Worm (Caenorhabditis elegans): ENCODE data around the gene arx-6.
A peak's percentile ranks its signal among the peaks of the same experiment; 100 is the strongest.

DNA sequence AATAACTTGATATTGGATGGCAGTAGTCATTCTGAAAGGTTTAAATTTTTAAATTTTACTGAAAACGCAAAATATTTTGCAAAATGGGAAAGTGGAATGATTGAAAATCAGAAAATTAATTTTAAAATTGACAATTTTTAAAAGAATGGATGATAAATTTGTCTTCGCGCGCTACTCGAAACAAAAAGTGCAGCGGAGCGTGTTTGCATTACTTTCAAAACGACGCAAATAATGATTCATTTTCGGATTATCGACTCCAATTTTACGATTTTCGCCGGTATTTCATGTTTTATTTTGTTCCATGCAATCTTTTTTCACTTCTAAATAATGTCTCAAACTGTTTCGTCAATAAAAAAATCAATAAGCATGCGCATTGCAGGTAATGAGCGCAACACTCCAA is at the start of gene arx-6, which contains the start of gene tost-1:
- no peak for TF ChIP-seq lin-13 (GFP tag; optimal IDR thresholded peaks at IDR 0.05)
- no peak for TF ChIP-seq sptf-1 (tag; optimal IDR thresholded peaks at IDR 0.05)
- TF ChIP-seq ceh-82 (tag; optimal IDR thresholded peaks at IDR 0.05), result peak in 2 of 3 experiments; percentile 2 to 30
- no peak for TF ChIP-seq unc-30 (tag; optimal IDR thresholded peaks at IDR 0.05)
- TF ChIP-seq isw-1 (GFP tag; IDR thresholded peaks at IDR 0.05), result no peak
- no peak for TF ChIP-seq snpc-4 (tag; optimal IDR thresholded peaks at IDR 0.05)

Data from whole organism, L1 larva.